Worm (Caenorhabditis elegans) whole organism, mixed stage, embryonic: Measurements from ENCODE around the gene spi-1.

Experiments
- hlh-1 ChIP-seq: fragments of 150-350 bp; optimal IDR thresholded peaks from 2 replicates; lab custom pipeline; 2014; ENCODE audit warnings: missing biosample characterization, missing genetic modification reagents, missing genetic modification characterization
- unc-39 ChIP-seq: fragments of 150-350 bp; optimal IDR thresholded peaks from 2 replicates; lab custom pipeline; 2014; ENCODE audit warnings: missing biosample characterization, missing genetic modification characterization
- unc-62 ChIP-seq: fragments of 150-350 bp; optimal IDR thresholded peaks from 2 replicates; lab custom pipeline; 2014; ENCODE audit warnings: missing biosample characterization, missing genetic modification reagents, missing genetic modification characterization
- ztf-11 ChIP-seq: fragments of 150-350 bp; optimal IDR thresholded peaks from 2 replicates; lab custom pipeline; 2014; ENCODE audit warnings: missing biosample characterization, missing genetic modification characterization

- TF ChIP-seq unc-62 (GFP tag; lab: Kevin White, UChicago) (no peak), unc-39 (tag; lab: Kevin White, UChicago) (no peak), hlh-1 (tag; lab: Kevin White, UChicago) (no peak), ztf-11 (tag; lab: Kevin White, UChicago) (no peak)
These were observed 29.4 kb downstream of the spi-1 start, which contains the start of the genes ZK1290.7 and rnh-1.1 for ce11 chrII:7525458-7525857.
